Fruit fly (Drosophila melanogaster) whole organism, embryonic: ENCODE data around the gene CG46059.

Source experiments
- Asciz ChIP-seq: fragments of 200-800 bp; sonication (Bioruptor generic); optimal IDR thresholded peaks from 2 replicates; lab custom pipeline; 2017; ENCODE audit warnings: missing biosample characterization, mild to moderate bottlenecking, missing genetic modification characterization, missing genetic modification reagents
- Bdp1 ChIP-seq: fragments of 200-800 bp; sonication (Bioruptor generic); optimal IDR thresholded peaks from 3 replicates; lab custom pipeline; 2016; ENCODE audit warnings: missing biosample characterization, missing genetic modification characterization
- CG10147 ChIP-seq: fragments of 200-800 bp; sonication (Bioruptor generic); optimal IDR thresholded peaks from 2 replicates; lab custom pipeline; 2019; ENCODE audit warnings: missing biosample characterization, mild to moderate bottlenecking, missing genetic modification characterization, moderate library complexity
- CG11504 ChIP-seq: fragments of 200-800 bp; sonication (Bioruptor generic); optimal IDR thresholded peaks from 3 replicates; lab custom pipeline; 2019; ENCODE audit warnings: missing biosample characterization, mild to moderate bottlenecking, missing genetic modification characterization, moderate library complexity
- CG1233 ChIP-seq: fragments of 200-800 bp; sonication (Bioruptor generic); optimal IDR thresholded peaks from 4 replicates; lab custom pipeline; 2018; ENCODE audit warnings: missing biosample characterization, mild to moderate bottlenecking, missing genetic modification characterization
- CG13624 ChIP-seq: fragments of 200-800 bp; sonication (Bioruptor generic); optimal IDR thresholded peaks from 2 replicates; lab custom pipeline; 2016; ENCODE audit warnings: missing biosample characterization, missing genetic modification characterization
- CG15514 ChIP-seq: fragments of 200-800 bp; sonication (Bioruptor generic); optimal IDR thresholded peaks from 3 replicates; lab custom pipeline; 2017; ENCODE audit warnings: missing biosample characterization, missing genetic modification characterization, mild to moderate bottlenecking, moderate library complexity, missing genetic modification reagents
- CG17361 ChIP-seq: fragments of 200-800 bp; sonication (Bioruptor generic); IDR thresholded peaks from 3 replicates; pipeline ENCODE4 v1.3.6; 2022; ENCODE audit warnings: missing biosample characterization, missing genetic modification characterization
- CG2875 ChIP-seq: fragments of 200-800 bp; sonication (Bioruptor generic); optimal IDR thresholded peaks from 2 replicates; lab custom pipeline; 2017; ENCODE audit warnings: missing biosample characterization, mild to moderate bottlenecking, missing genetic modification characterization, missing genetic modification reagents
- CG30403 ChIP-seq: fragments of 200-800 bp; sonication (Bioruptor generic); optimal IDR thresholded peaks from 3 replicates; lab custom pipeline; 2016; ENCODE audit warnings: missing biosample characterization, missing genetic modification characterization
- CG4404 ChIP-seq: fragments of 200-800 bp; sonication (Bioruptor generic); IDR thresholded peaks from 2 replicates; pipeline ENCODE4 v1.3.6; 2022; ENCODE audit warnings: missing biosample characterization, missing genetic modification characterization
- CG4820 ChIP-seq: fragments of 200-800 bp; sonication (Bioruptor generic); optimal IDR thresholded peaks from 3 replicates; lab custom pipeline; 2016; ENCODE audit warnings: missing biosample characterization, missing genetic modification characterization
- CG6689 ChIP-seq: fragments of 200-800 bp; sonication (Bioruptor generic); IDR thresholded peaks from 2 replicates; pipeline ENCODE4 v1.3.6; 2022; ENCODE audit warnings: missing biosample characterization, missing genetic modification characterization
- CG7271 ChIP-seq: fragments of 200-800 bp; sonication (Bioruptor generic); optimal IDR thresholded peaks from 2 replicates; lab custom pipeline; 2018; ENCODE audit warnings: missing biosample characterization, mild to moderate bottlenecking, missing genetic modification characterization, moderate library complexity
- CG7745 ChIP-seq: fragments of 200-800 bp; sonication (Bioruptor generic); optimal IDR thresholded peaks from 2 replicates; lab custom pipeline; 2018; ENCODE audit warnings: missing biosample characterization, mild to moderate bottlenecking, missing genetic modification characterization, moderate library complexity
- CG8281 ChIP-seq: fragments of 200-800 bp; sonication (Bioruptor generic); optimal IDR thresholded peaks from 2 replicates; lab custom pipeline; 2018; ENCODE audit warnings: missing biosample characterization, mild to moderate bottlenecking, missing genetic modification characterization, moderate library complexity
- CG8359 ChIP-seq: fragments of 200-800 bp; sonication (Bioruptor generic); optimal IDR thresholded peaks from 2 replicates; lab custom pipeline; 2017; ENCODE audit warnings: missing biosample characterization, mild to moderate bottlenecking, missing genetic modification characterization, borderline replicate concordance
- CG8478 ChIP-seq: fragments of >200 bp; optimal IDR thresholded peaks from 2 replicates; lab custom pipeline; 2018
- CG8765 ChIP-seq: fragments of 200-800 bp; sonication (Bioruptor generic); IDR thresholded peaks from 2 replicates; pipeline ENCODE4 v1.3.6; 2022; ENCODE audit warnings: missing biosample characterization, missing genetic modification characterization
- CG8944 ChIP-seq: fragments of 200-800 bp; sonication (Bioruptor generic); optimal IDR thresholded peaks from 3 replicates; lab custom pipeline; 2016; ENCODE audit warnings: missing biosample characterization, missing genetic modification characterization
- CrebB ChIP-seq: fragments of 200-800 bp; sonication (Bioruptor generic); optimal IDR thresholded peaks from 3 replicates; lab custom pipeline; 2018; ENCODE audit warnings: missing biosample characterization, mild to moderate bottlenecking, missing genetic modification characterization
- D19A ChIP-seq: fragments of 200-800 bp; optimal IDR thresholded peaks from 3 replicates; lab custom pipeline; 2019; ENCODE audit warnings: missing biosample characterization, mild to moderate bottlenecking, missing genetic modification characterization, moderate library complexity
- Hr51 ChIP-seq, 2 experiments: fragments of 200-800 bp; sonication (Bioruptor generic); optimal IDR thresholded peaks; 2 replicates in 1 of 2; 3 replicates in 1 of 2; lab custom pipeline; 2016 to 2018; ENCODE audit warnings: missing biosample characterization in 2 of 2, missing genetic modification characterization in 2 of 2, mild to moderate bottlenecking in 1 of 2, moderate library complexity in 1 of 2
- Kr ChIP-seq: fragments of 200-800 bp; sonication (Bioruptor generic); optimal IDR thresholded peaks from 2 replicates; lab custom pipeline; 2017; ENCODE audit warnings: missing biosample characterization, mild to moderate bottlenecking, missing genetic modification characterization
- MTF-1 ChIP-seq: fragments of 200-800 bp; sonication (Bioruptor generic); optimal IDR thresholded peaks from 2 replicates; lab custom pipeline; 2018; ENCODE audit warnings: missing biosample characterization, mild to moderate bottlenecking, missing genetic modification characterization, borderline replicate concordance
- NFAT ChIP-seq: fragments of 200-800 bp; sonication (Bioruptor generic); IDR thresholded peaks from 2 replicates; pipeline ENCODE4 v1.3.6; 2022; ENCODE audit warnings: missing biosample characterization, missing genetic modification characterization
- Six4 ChIP-seq: fragments of 200-800 bp; sonication (Bioruptor generic); optimal IDR thresholded peaks from 2 replicates; lab custom pipeline; 2016; ENCODE audit warnings: missing biosample characterization, missing genetic modification characterization
- Vsx1 ChIP-seq: fragments of 200-800 bp; sonication (Bioruptor generic); optimal IDR thresholded peaks from 2 replicates; lab custom pipeline; 2017; ENCODE audit warnings: missing biosample characterization, mild to moderate bottlenecking, missing genetic modification characterization, missing genetic modification reagents
- Xrp1 ChIP-seq: fragments of 200-800 bp; sonication (Bioruptor generic); IDR thresholded peaks from 2 replicates; pipeline ENCODE4 v1.3.6; 2022; ENCODE audit warnings: missing biosample characterization, missing genetic modification characterization
- ac ChIP-seq: fragments of 200-800 bp; sonication (Bioruptor generic); optimal IDR thresholded peaks from 3 replicates; lab custom pipeline; 2017; ENCODE audit warnings: missing biosample characterization, mild to moderate bottlenecking, missing genetic modification characterization
- btn ChIP-seq: fragments of 200-800 bp; sonication (Bioruptor generic); optimal IDR thresholded peaks from 2 replicates; lab custom pipeline; 2016; ENCODE audit warnings: missing biosample characterization, missing genetic modification characterization
- chif ChIP-seq, 2 experiments: fragments of 200-800 bp; sonication (Bioruptor generic); optimal IDR thresholded peaks; 3 replicates each; lab custom pipeline; 2016; ENCODE audit warnings: missing biosample characterization in 2 of 2, missing genetic modification characterization in 2 of 2
- chn ChIP-seq: fragments of 200-800 bp; sonication (Bioruptor generic); optimal IDR thresholded peaks from 2 replicates; lab custom pipeline; 2016; ENCODE audit warnings: missing biosample characterization, missing genetic modification characterization
- da ChIP-seq: fragments of 200-800 bp; sonication (Bioruptor generic); optimal IDR thresholded peaks from 2 replicates; lab custom pipeline; 2016; ENCODE audit warnings: missing biosample characterization, missing genetic modification characterization
- danr ChIP-seq: fragments of 200-800 bp; sonication (Bioruptor generic); IDR thresholded peaks from 2 replicates; pipeline ENCODE4 v1.3.6; 2022; ENCODE audit warnings: missing biosample characterization, missing genetic modification characterization
- dmrt99B ChIP-seq: fragments of 200-800 bp; sonication (Bioruptor generic); optimal IDR thresholded peaks from 2 replicates; lab custom pipeline; 2018; ENCODE audit warnings: missing biosample characterization, mild to moderate bottlenecking, missing genetic modification characterization, moderate library complexity
- dpn ChIP-seq, 2 experiments: fragments of 200-800 bp; sonication (Bioruptor generic); optimal IDR thresholded peaks; 3 replicates each; lab custom pipeline; 2016; ENCODE audit warnings: missing biosample characterization in 2 of 2, missing genetic modification characterization in 2 of 2
- eve ChIP-seq, 2 experiments: fragments of >200 bp; optimal IDR thresholded peaks; 2 replicates each; lab custom pipeline; 2017; ENCODE audit warnings: missing biosample characterization in 2 of 2, missing genetic modification characterization in 2 of 2
- lab ChIP-seq: fragments of 200-800 bp; sonication (Bioruptor generic); optimal IDR thresholded peaks from 3 replicates; lab custom pipeline; 2017; ENCODE audit warnings: missing biosample characterization, missing genetic modification characterization, mild to moderate bottlenecking, moderate library complexity, missing genetic modification reagents
- nerfin-1 ChIP-seq: fragments of 200-800 bp; sonication (Bioruptor generic); optimal IDR thresholded peaks from 3 replicates; lab custom pipeline; 2019; ENCODE audit warnings: missing biosample characterization, mild to moderate bottlenecking, missing genetic modification characterization, moderate library complexity
- nmo ChIP-seq: fragments of 200-800 bp; sonication (Bioruptor generic); optimal IDR thresholded peaks from 2 replicates; lab custom pipeline; 2018; ENCODE audit warnings: missing biosample characterization, mild to moderate bottlenecking, missing genetic modification characterization, moderate library complexity
- phol ChIP-seq: fragments of 200-800 bp; sonication (Bioruptor generic); optimal IDR thresholded peaks from 3 replicates; lab custom pipeline; 2018; ENCODE audit warnings: missing biosample characterization, mild to moderate bottlenecking, missing genetic modification characterization, moderate library complexity
- pnt ChIP-seq: fragments of 200-800 bp; sonication (Bioruptor generic); optimal IDR thresholded peaks from 3 replicates; lab custom pipeline; 2016; ENCODE audit warnings: missing biosample characterization, missing genetic modification characterization
- pzg ChIP-seq: fragments of 200-800 bp; sonication (Bioruptor generic); optimal IDR thresholded peaks from 3 replicates; lab custom pipeline; 2018; ENCODE audit warnings: missing biosample characterization, mild to moderate bottlenecking, missing genetic modification characterization, moderate library complexity
- sd ChIP-seq: fragments of 200-800 bp; sonication (Bioruptor generic); optimal IDR thresholded peaks from 3 replicates; lab custom pipeline; 2018; ENCODE audit warnings: missing biosample characterization, mild to moderate bottlenecking, missing genetic modification characterization, moderate library complexity
- sens ChIP-seq: fragments of 200-800 bp; sonication (Bioruptor generic); peaks from one replicate; lab custom pipeline; 2016; ENCODE audit warnings: missing biosample characterization, missing genetic modification characterization
- so ChIP-seq: fragments of 200-800 bp; sonication (Bioruptor generic); IDR thresholded peaks from 3 replicates; pipeline ENCODE4 v1.3.6; 2022; ENCODE audit warnings: missing biosample characterization, missing genetic modification characterization
- trem ChIP-seq: fragments of 200-800 bp; optimal IDR thresholded peaks from 3 replicates; lab custom pipeline; 2019; ENCODE audit warnings: missing biosample characterization, mild to moderate bottlenecking, missing genetic modification characterization, moderate library complexity
- twi ChIP-seq: fragments of 200-800 bp; optimal IDR thresholded peaks from 2 replicates; lab custom pipeline; 2019; ENCODE audit warnings: missing biosample characterization, mild to moderate bottlenecking, missing genetic modification characterization, moderate library complexity
- wek ChIP-seq: fragments of 200-800 bp; sonication (Bioruptor generic); optimal IDR thresholded peaks from 3 replicates; lab custom pipeline; 2018; ENCODE audit warnings: missing biosample characterization, mild to moderate bottlenecking, missing genetic modification characterization, moderate library complexity

Gene CG46059

dm6 chr2L:19193703-19194102, 10.1 kb upstream of the CG46059 start (continued):
- peak; percentile 0 for TF ChIP-seq lab
- peak; percentile 20 for TF ChIP-seq pnt (GFP tag; lab: Kevin White, UChicago)
- TF ChIP-seq CG30403 (GFP tag; lab: Kevin White, UChicago) = peak; percentile 1
- TF ChIP-seq Bdp1 (GFP tag; lab: Kevin White, UChicago) = no peak
- no peak for TF ChIP-seq CG7745
- TF ChIP-seq D19A (tag; lab: Kevin White, UChicago) = no peak
- no peak for TF ChIP-seq NFAT
- TF ChIP-seq MTF-1 = no peak
- TF ChIP-seq phol = peak; percentile 15
- TF ChIP-seq danr = no peak
- TF ChIP-seq CG11504 (tag; lab: Kevin White, UChicago) = peak; percentile 37
- TF ChIP-seq CG8478 (lab: Kevin White, UChicago) = no peak
- no peak for TF ChIP-seq CG8944 (GFP tag; lab: Kevin White, UChicago)
- TF ChIP-seq dmrt99B (tag; lab: Kevin White, UChicago) = peak; percentile 8
- TF ChIP-seq chn (GFP tag; lab: Kevin White, UChicago) = no peak
- peak; percentile 20 for TF ChIP-seq CG4820 (GFP tag; lab: Kevin White, UChicago)
- no peak for TF ChIP-seq Kr (GFP tag; lab: Kevin White, UChicago)
- peak; percentile 11 for TF ChIP-seq Six4 (GFP tag; lab: Kevin White, UChicago)
- no peak for TF ChIP-seq CG13624 (GFP tag; lab: Kevin White, UChicago)

dm6 chr2L:19191789-19192297, 8.3 kb upstream of the CG46059 start:
- peak; percentile 9; the same call in 1 of the 3 replicates for TF ChIP-seq so (GFP tag; lab: Robert Waterston, UW)
- no peak for TF ChIP-seq Xrp1
- no peak for TF ChIP-seq da
- no peak for TF ChIP-seq CG8944 (GFP tag; lab: Kevin White, UChicago)
- peak; percentile 56; the same call in 1 of the 3 replicates for TF ChIP-seq CG17361 (GFP tag; lab: Robert Waterston, UW)
- peak; percentile 76 for TF ChIP-seq sd (tag; lab: Kevin White, UChicago)
- 0 out of 2 replicates have a peak, but pooled peaks have one; percentile 42 for TF ChIP-seq CG8765
- TF ChIP-seq eve (GFP tag; optimal IDR thresholded peaks at IDR 0.05; lab: Kevin White, UChicago) = no peak
- peak; percentile 16 for TF ChIP-seq CG15514 (GFP tag; lab: Kevin White, UChicago)
- TF ChIP-seq CG10147 (GFP tag; lab: Kevin White, UChicago) = no peak
- no peak for TF ChIP-seq CG6689 (GFP tag; lab: Robert Waterston, UW)
- TF ChIP-seq Hr51 (GFP tag; optimal IDR thresholded peaks at IDR 0.05; lab: Kevin White, UChicago) = peak in 1 of 2 experiments; percentile 6
- TF ChIP-seq nerfin-1 (tag; lab: Kevin White, UChicago) = peak; percentile 64
- peak; percentile 10 for TF ChIP-seq CG1233 (GFP tag; lab: Kevin White, UChicago)
- no peak for TF ChIP-seq dpn (GFP tag; optimal IDR thresholded peaks at IDR 0.05; lab: Kevin White, UChicago)
- no peak for TF ChIP-seq CG4404 (GFP tag; lab: Robert Waterston, UW)
- TF ChIP-seq ac = peak; percentile 37
- peak; percentile 66 for TF ChIP-seq Asciz (GFP tag; lab: Kevin White, UChicago)
- TF ChIP-seq Vsx1 = peak; percentile 75
- TF ChIP-seq wek (GFP tag; lab: Kevin White, UChicago) = peak; percentile 44
- TF ChIP-seq btn = peak; percentile 34
- no peak for TF ChIP-seq pzg (GFP tag; lab: Kevin White, UChicago)
- TF ChIP-seq CG8281 = peak; percentile 53
- peak; percentile 41 for TF ChIP-seq CG7271 (tag; lab: Kevin White, UChicago)
- peak; percentile 36 for TF ChIP-seq nmo
- TF ChIP-seq chif (GFP tag; optimal IDR thresholded peaks at IDR 0.05; lab: Kevin White, UChicago) = no peak
- TF ChIP-seq twi = peak; percentile 86
- TF ChIP-seq CG2875 = peak; percentile 14
- peak; percentile 41 for TF ChIP-seq trem (tag; lab: Kevin White, UChicago)
- no peak for TF ChIP-seq CrebB (tag; lab: Kevin White, UChicago)
- peak; percentile 11 for TF ChIP-seq CG8359
- peak; percentile 73 for TF ChIP-seq sens
